Fruit fly (Drosophila melanogaster): ENCODE results near the gene CG12355.

The CG12355 gene

DNA sequence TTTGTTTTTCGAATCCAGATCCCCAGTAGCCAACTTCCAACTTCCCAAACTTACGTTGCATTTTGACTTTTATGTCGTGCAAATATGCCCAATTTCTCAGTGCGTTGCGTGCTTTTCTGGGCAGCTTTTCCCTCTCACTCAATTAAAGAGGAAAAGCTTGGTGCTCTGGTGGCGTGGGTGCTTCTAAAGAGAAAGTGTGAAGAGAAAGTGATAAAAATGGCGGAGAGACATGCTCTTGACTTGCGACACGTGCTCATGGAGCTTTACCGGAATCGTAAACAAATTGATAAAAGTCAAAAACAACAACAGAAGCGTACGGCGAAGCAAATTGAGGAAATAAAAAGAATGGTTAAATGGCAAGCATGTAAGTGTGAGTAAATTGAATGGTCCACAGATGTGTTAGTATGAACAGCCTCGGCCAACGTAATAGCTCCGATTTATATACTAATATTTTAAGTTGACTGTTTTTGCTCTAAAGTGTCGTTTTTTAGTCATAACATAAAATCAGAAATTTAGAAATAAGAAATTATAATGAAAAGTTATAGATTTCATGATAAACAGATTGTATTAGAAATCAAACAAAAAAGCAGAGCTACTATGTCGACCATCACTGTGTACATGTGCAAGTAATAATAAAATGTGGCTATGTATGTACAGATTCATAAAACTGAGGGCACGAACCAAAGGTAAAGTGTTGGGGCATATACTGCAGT, 1.3 kb downstream of the CG12355 start (continued):
- peak; percentile 15 for TF ChIP-seq nmo (GFP tag; optimal IDR thresholded peaks at IDR 0.05)
- no peak for TF ChIP-seq wor (GFP tag; IDR thresholded peaks at IDR 0.05)
- no peak for TF ChIP-seq CG31388 (GFP tag; optimal IDR thresholded peaks at IDR 0.05)
- TF ChIP-seq vvl (GFP tag; IDR thresholded peaks at IDR 0.05): no peak
- peak; percentile 5 for TF ChIP-seq CG12391 (tag; optimal IDR thresholded peaks at IDR 0.05)
- no peak for TF ChIP-seq CG6683 (GFP tag; optimal IDR thresholded peaks at IDR 0.05)
- TF ChIP-seq Dip3 (GFP tag; optimal IDR thresholded peaks at IDR 0.05): no peak
- no peak for TF ChIP-seq cas (GFP tag; IDR thresholded peaks at IDR 0.05)
- no peak for TF ChIP-seq onecut (GFP tag; IDR thresholded peaks at IDR 0.05)
- TF ChIP-seq CG17359 (tag; optimal IDR thresholded peaks at IDR 0.05): peak; percentile 48
- no peak for TF ChIP-seq Dad (GFP tag; optimal IDR thresholded peaks at IDR 0.05)
- TF ChIP-seq MTF-1 (GFP tag; optimal IDR thresholded peaks at IDR 0.05; ENCODE audit: borderline replicate concordance): no peak
- TF ChIP-seq ems (GFP tag; optimal IDR thresholded peaks at IDR 0.05): no peak
- no peak for TF ChIP-seq CG14965 (GFP tag; optimal IDR thresholded peaks at IDR 0.05; ENCODE audit: borderline replicate concordance)
- no peak for TF ChIP-seq CG8281 (tag; optimal IDR thresholded peaks at IDR 0.05)
- no peak for TF ChIP-seq CG2120 (GFP tag; optimal IDR thresholded peaks at IDR 0.05)
- 0 out of 2 replicates have a peak, but pooled peaks have one; percentile 11 for TF ChIP-seq Xrp1 (GFP tag; IDR thresholded peaks at IDR 0.05)
- TF ChIP-seq unc-4 (GFP tag; IDR thresholded peaks at IDR 0.05; ENCODE audit: partially characterized antibody): no peak
- TF ChIP-seq D (optimal IDR thresholded peaks at IDR 0.05): no peak
- peak; percentile 33 for TF ChIP-seq D (GFP tag; optimal IDR thresholded peaks at IDR 0.05)
- peak; percentile 53; the same call in 2 of the 3 replicates for TF ChIP-seq sr (GFP tag; IDR thresholded peaks at IDR 0.05)
- TF ChIP-seq CG4617 (GFP tag; optimal IDR thresholded peaks at IDR 0.05; ENCODE audit: borderline replicate concordance): no peak
- no peak for TF ChIP-seq Hr39 (optimal IDR thresholded peaks at IDR 0.05)
- no peak for TF ChIP-seq CG3407 (GFP tag; optimal IDR thresholded peaks at IDR 0.05)
- peak; percentile 23; the same call in 2 of the 3 replicates for TF ChIP-seq Aef1 (GFP tag; IDR thresholded peaks at IDR 0.05)
- TF ChIP-seq hbn (GFP tag; IDR thresholded peaks at IDR 0.05; ENCODE audit: partially characterized antibody): no peak
- TF ChIP-seq inv (GFP tag; IDR thresholded peaks at IDR 0.05; ENCODE audit: partially characterized antibody): no peak
- no peak for TF ChIP-seq CG3995 (GFP tag; optimal IDR thresholded peaks at IDR 0.05)
- no peak for TF ChIP-seq CG14860 (GFP tag; IDR thresholded peaks at IDR 0.05; ENCODE audit: partially characterized antibody)
- TF ChIP-seq CG17328 (GFP tag; IDR thresholded peaks at IDR 0.05): peak; percentile 55
- TF ChIP-seq HHEX (GFP tag; optimal IDR thresholded peaks at IDR 0.05): no peak
- no peak for TF ChIP-seq ken (GFP tag; IDR thresholded peaks at IDR 0.05)
- TF ChIP-seq kah (GFP tag; optimal IDR thresholded peaks at IDR 0.05): peak; percentile 3
- TF ChIP-seq klu (GFP tag; IDR thresholded peaks at IDR 0.05): no peak
- peak; percentile 8 for TF ChIP-seq CG18476 (GFP tag; optimal IDR thresholded peaks at IDR 0.05)
- no peak for TF ChIP-seq CG8089 (GFP tag; optimal IDR thresholded peaks at IDR 0.05)
- TF ChIP-seq CG33557 (GFP tag; optimal IDR thresholded peaks at IDR 0.05): no peak
- TF ChIP-seq pum (GFP tag; optimal IDR thresholded peaks at IDR 0.05): no peak
- TF ChIP-seq ara (GFP tag; IDR thresholded peaks at IDR 0.05): no peak; the same call in 1 of the 2 replicates
- TF ChIP-seq ewg (GFP tag; optimal IDR thresholded peaks at IDR 0.05): no peak
- peak; percentile 42 for TF ChIP-seq Sox102F (GFP tag; optimal IDR thresholded peaks at IDR 0.05)
- no peak for TF ChIP-seq CG13894 (tag; optimal IDR thresholded peaks at IDR 0.05)
- no peak for TF ChIP-seq Gug (GFP tag; IDR thresholded peaks at IDR 0.05)
- TF ChIP-seq zen2 (GFP tag; IDR thresholded peaks at IDR 0.05; ENCODE audit: partially characterized antibody): no peak
- TF ChIP-seq usp (GFP tag; optimal IDR thresholded peaks at IDR 0.05): no peak
- TF ChIP-seq tap (tag; optimal IDR thresholded peaks at IDR 0.05): peak; percentile 60
- peak; percentile 15 for TF ChIP-seq CG15601 (tag; optimal IDR thresholded peaks at IDR 0.05)
- no peak for TF ChIP-seq vfl (GFP tag; optimal IDR thresholded peaks at IDR 0.05)
- TF ChIP-seq CG7745 (tag; optimal IDR thresholded peaks at IDR 0.05): no peak
- no peak for TF ChIP-seq btn (GFP tag; optimal IDR thresholded peaks at IDR 0.05)
